Fruit fly (Drosophila melanogaster) Kc167 (cell line): ENCODE data around the gene Hel25E.

Source experiments
- Myc ChIP-seq: fragments of >200 bp; optimal IDR thresholded peaks from 2 replicates; lab custom pipeline; 2017; ENCODE audit warnings: missing external identifiers
- Sin3A ChIP-seq: fragments of >200 bp; optimal IDR thresholded peaks from 2 replicates; lab custom pipeline; 2018; ENCODE audit warnings: missing external identifiers
- h ChIP-seq: fragments of >200 bp; optimal IDR thresholded peaks from 3 replicates; lab custom pipeline; 2018; ENCODE audit warnings: missing external identifiers
- insv ChIP-seq: fragments of >200 bp; optimal IDR thresholded peaks from 3 replicates; lab custom pipeline; 2018; ENCODE audit warnings: missing external identifiers

- no peak for TF ChIP-seq h
- no peak for TF ChIP-seq Myc
- TF ChIP-seq Sin3A, result no peak
- no peak for TF ChIP-seq insv (lab: Kevin White, UChicago)
These were observed 48.2 kb downstream of the Hel25E start for dm6 chr2L:5493907-5494404.
